Worm (Caenorhabditis elegans): Measurements from ENCODE around the gene F17E9.5.

F17E9.5 gene

DNA sequence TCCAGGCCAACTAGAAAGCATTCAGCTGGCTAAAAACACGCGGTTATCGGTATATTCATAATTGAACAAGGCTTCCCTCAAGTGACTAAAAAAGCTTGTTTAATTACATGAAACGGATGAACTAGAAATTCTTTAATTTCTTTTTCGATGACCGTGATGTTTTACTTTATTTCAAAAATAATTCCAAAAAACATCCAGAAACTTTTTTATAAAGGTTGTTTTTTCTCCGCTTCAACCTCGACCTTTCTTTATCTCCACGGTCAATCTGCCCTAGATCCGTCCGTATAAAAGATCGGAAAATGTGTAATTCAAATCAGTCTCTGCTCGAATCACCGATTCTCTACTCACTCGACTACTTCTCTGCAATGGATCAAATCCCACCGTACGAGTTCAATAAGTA is at the start of gene F17E9.5:
F17E9.5 (plus strand) TSS at position 301 of the 400 bp plus-strand sequence.
- TF ChIP-seq madf-3 (GFP tag; IDR thresholded peaks at IDR 0.05) (no peak), let-607 (tag; optimal IDR thresholded peaks at IDR 0.05) (no peak), snpc-3.4 (tag; optimal IDR thresholded peaks at IDR 0.05) (no peak), F23B12.7 (tag; optimal IDR thresholded peaks at IDR 0.05; ENCODE audit: insufficient read depth) (no peak), T07F8.4 (tag; optimal IDR thresholded peaks at IDR 0.05) (no peak), attf-3 (GFP tag; conservative IDR thresholded peaks at IDR 0.05) (no peak), tbx-9 (tag; optimal IDR thresholded peaks at IDR 0.05; ENCODE audit: borderline replicate concordance) (no peak), Y95B8A.8 (GFP tag; IDR thresholded peaks at IDR 0.05) (no peak), attf-6 (GFP tag; IDR thresholded peaks at IDR 0.05) (no peak), tlf-1 (GFP tag; optimal IDR thresholded peaks at IDR 0.05) (no peak), F37B4.10 (GFP tag; IDR thresholded peaks at IDR 0.05) (no peak), F49E8.2 (tag; optimal IDR thresholded peaks at IDR 0.05; ENCODE audit: insufficient read depth) (no peak), mel-28 (tag; optimal IDR thresholded peaks at IDR 0.05; ENCODE audit: borderline replicate concordance) (no peak), repo-1 (tag; optimal IDR thresholded peaks at IDR 0.05) (no peak), unc-130 (GFP tag; optimal IDR thresholded peaks at IDR 0.05) (no peak), ets-4 (GFP tag; optimal IDR thresholded peaks at IDR 0.05) (no peak), dpl-1 (GFP tag; optimal IDR thresholded peaks at IDR 0.05) (no peak), somi-1 (GFP tag; optimal IDR thresholded peaks at IDR 0.05) (no peak), xnd-1 (tag; optimal IDR thresholded peaks at IDR 0.05) (no peak)

DNA sequence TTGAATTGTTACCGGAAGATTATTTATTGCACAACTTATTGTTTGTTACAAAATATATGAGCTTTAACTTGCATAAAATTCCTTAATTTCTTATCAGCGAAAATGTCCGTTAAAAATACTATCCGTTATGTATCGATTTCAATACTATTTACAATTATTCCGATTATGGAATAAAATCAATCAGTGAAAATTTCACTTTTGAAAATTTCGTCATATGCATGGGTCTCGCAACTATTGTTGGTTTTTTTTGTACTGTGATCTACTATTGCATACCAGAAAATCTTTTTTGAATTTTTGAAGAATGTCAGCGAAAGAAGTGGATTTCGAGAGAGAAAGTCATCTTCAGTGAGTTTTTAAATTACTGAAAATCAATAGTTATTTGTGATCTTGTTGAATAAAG is 48.4 kb upstream of the F17E9.5 start, which contains the start of gene nprl-3:
nprl-3 (plus strand) TSS at position 301 of the 400 bp plus-strand sequence.
- TF ChIP-seq lsl-1 (GFP tag; optimal IDR thresholded peaks at IDR 0.05) (no peak), F55B11.4 (tag; optimal IDR thresholded peaks at IDR 0.05; ENCODE audit: borderline replicate concordance, insufficient read depth) (no peak)

DNA sequence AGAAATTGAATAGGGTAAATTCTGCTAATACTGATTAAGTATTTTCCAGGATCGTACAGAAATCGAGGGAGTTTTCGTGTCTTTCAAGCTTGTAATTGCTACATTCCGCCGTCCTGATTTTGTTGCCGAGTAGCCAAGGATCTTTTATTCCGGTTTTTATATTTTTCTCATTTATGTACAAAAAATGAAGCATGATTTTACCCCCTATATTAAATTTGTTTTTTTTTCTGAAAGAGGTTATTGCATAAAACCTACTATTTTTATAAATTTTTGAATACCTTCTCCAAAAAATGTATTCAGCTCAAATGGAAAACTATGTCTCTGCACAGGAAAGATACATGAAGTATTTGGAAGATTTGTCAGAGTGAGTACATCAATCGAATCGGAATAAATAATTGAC is 46.0 kb upstream of the F17E9.5 start, which contains the start of gene F35H10.6:
F35H10.6 (plus strand) TSS at position 301 of the 400 bp plus-strand sequence.
- TF ChIP-seq pha-4 (tag; optimal IDR thresholded peaks at IDR 0.05) = no peak
- no peak for TF ChIP-seq cebp-2 (GFP tag; IDR thresholded peaks at IDR 0.05)
- TF ChIP-seq egrh-3 (GFP tag; IDR thresholded peaks at IDR 0.05) = no peak
- no peak for TF ChIP-seq attf-6 (GFP tag; IDR thresholded peaks at IDR 0.05)
- TF ChIP-seq hmg-1.2 (GFP tag; IDR thresholded peaks at IDR 0.05) = no peak
- no peak for TF ChIP-seq zim-3 (tag; optimal IDR thresholded peaks at IDR 0.05)
- TF ChIP-seq xnd-1 (tag; optimal IDR thresholded peaks at IDR 0.05) = no peak
- no peak for TF ChIP-seq cebp-1 (GFP tag; IDR thresholded peaks at IDR 0.05)
- TF ChIP-seq cebp-1 (tag; optimal IDR thresholded peaks at IDR 0.05) = no peak
- TF ChIP-seq lin-54 (GFP tag; optimal IDR thresholded peaks at IDR 0.05) = no peak
- TF ChIP-seq tlf-1 (GFP tag; optimal IDR thresholded peaks at IDR 0.05) = no peak

DNA sequence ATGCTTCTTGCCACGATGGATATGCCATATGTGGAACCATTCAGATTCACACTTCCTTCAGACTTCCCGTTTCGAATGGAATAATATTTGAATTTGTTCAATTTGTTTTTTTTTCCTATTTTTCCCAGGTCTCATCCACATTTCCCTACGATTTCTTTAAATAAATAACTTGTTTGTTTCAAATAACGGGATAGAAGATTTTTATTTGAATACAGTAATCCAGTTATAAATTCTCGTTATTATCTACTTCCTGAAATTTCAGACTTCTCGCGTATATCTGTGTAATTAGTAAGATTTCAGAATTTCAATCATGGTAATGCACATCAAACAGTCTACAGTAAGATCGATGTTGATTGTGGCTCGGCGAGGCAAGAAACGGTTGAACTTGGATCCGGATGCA is 45.1 kb upstream of the F17E9.5 start, which contains the start of gene F35H10.5:
F35H10.5 (plus strand) TSS at position 301 of the 400 bp plus-strand sequence.
- TF ChIP-seq nhr-120 (GFP tag; IDR thresholded peaks at IDR 0.05) = no peak
- TF ChIP-seq nfya-1 (tag; optimal IDR thresholded peaks at IDR 0.05; ENCODE audit: borderline replicate concordance, insufficient read depth) = no peak
- TF ChIP-seq egl-44 (GFP tag; IDR thresholded peaks at IDR 0.05) = no peak
- no peak for TF ChIP-seq Y53G8AR.9 (GFP tag; conservative IDR thresholded peaks at IDR 0.05)
- TF ChIP-seq F49E8.2 (tag; optimal IDR thresholded peaks at IDR 0.05; ENCODE audit: insufficient read depth) = no peak
- TF ChIP-seq nhr-90 (tag; optimal IDR thresholded peaks at IDR 0.05) = no peak
- TF ChIP-seq D2030.7 (GFP tag; IDR thresholded peaks at IDR 0.05) = no peak
- TF ChIP-seq madf-6 (GFP tag; IDR thresholded peaks at IDR 0.05) = no peak
- no peak for TF ChIP-seq F55B11.4 (tag; optimal IDR thresholded peaks at IDR 0.05; ENCODE audit: borderline replicate concordance, insufficient read depth)
- TF ChIP-seq bed-1 (GFP tag; IDR thresholded peaks at IDR 0.05) = no peak
- no peak for TF ChIP-seq ztf-26 (tag; optimal IDR thresholded peaks at IDR 0.05)
- TF ChIP-seq sdz-38 (tag; optimal IDR thresholded peaks at IDR 0.05) = no peak
